Worm (Caenorhabditis elegans) whole organism, L4 larva: ENCODE results near the gene stau-1.
"Not testable (repeated sequence)": the region's sequence is repeated elsewhere in the genome, so short reads cannot be mapped to it uniquely, and the experiment has no call there.

Experiments used
- arid-1 ChIP-seq: fragments of 200-800 bp; sonication (Bioruptor generic); conservative IDR thresholded peaks from 2 replicates; pipeline ENCODE4 v1.3.6; 2022; ENCODE audit warnings: missing genetic modification reagents, missing genetic modification characterization, missing compliant biosample characterization
- dpl-1 ChIP-seq: fragments of 150-350 bp; optimal IDR thresholded peaks from 2 replicates; lab custom pipeline; 2014; ENCODE audit warnings: missing biosample characterization, missing genetic modification reagents, missing genetic modification characterization
- skn-1 ChIP-seq: fragments of 150-350 bp; optimal IDR thresholded peaks from 2 replicates; lab custom pipeline; 2014; ENCODE audit warnings: missing biosample characterization, missing genetic modification characterization

ce11 chrX:1070585-1070984 is 35.5 kb upstream of the stau-1 start:
- peak; percentile 58; the same call in 1 of the 2 replicates for TF ChIP-seq arid-1 (GFP tag; lab: Robert Waterston, UW)
- TF ChIP-seq dpl-1, skn-1: not testable (repeated sequence)
